Worm (Caenorhabditis elegans) whole organism, L2 larva: Measurements from ENCODE around the gene set-30.

Experiments used
- ama-1 ChIP-seq: fragments of 150-350 bp; optimal IDR thresholded peaks from 2 replicates; lab custom pipeline; 2018; ENCODE audit warnings: inconsistent platforms
- mab-5 ChIP-seq: fragments of 150-350 bp; optimal IDR thresholded peaks from 2 replicates; lab custom pipeline; 2014; ENCODE audit warnings: missing biosample characterization, missing genetic modification characterization
- nhr-25 ChIP-seq: fragments of 150-350 bp; sonication (generic microtip); optimal IDR thresholded peaks from 3 replicates; lab custom pipeline; 2014; ENCODE audit warnings: missing biosample characterization, missing genetic modification characterization

- TF ChIP-seq ama-1 (lab: Kevin White, UChicago) (no peak), mab-5 (tag; lab: Kevin White, UChicago) (no peak), nhr-25 (tag; lab: Kevin White, UChicago) (no peak)
Observed at ce11 chrX:4992523-4992922, 6.5 kb upstream of the set-30 start.
